Fruit fly (Drosophila melanogaster) whole organism, embryonic: ENCODE data around the gene CG14630.

ENCODE experiments used
- ATbp ChIP-seq: fragments of 200-800 bp; sonication (Bioruptor generic); optimal IDR thresholded peaks from 2 replicates; lab custom pipeline; 2017; ENCODE audit warnings: missing biosample characterization, mild to moderate bottlenecking, missing genetic modification characterization, missing genetic modification reagents
- Blimp-1 ChIP-seq: fragments of 200-800 bp; sonication (Bioruptor generic); optimal IDR thresholded peaks from 3 replicates; lab custom pipeline; 2018; ENCODE audit warnings: missing biosample characterization, missing genetic modification characterization, mild to moderate bottlenecking, moderate library complexity, missing genetic modification reagents
- CG10565 ChIP-seq: fragments of 200-800 bp; sonication (Bioruptor generic); optimal IDR thresholded peaks from 3 replicates; lab custom pipeline; 2016; ENCODE audit warnings: missing biosample characterization, mild to moderate bottlenecking, missing genetic modification characterization
- CG11696 ChIP-seq: fragments of 200-800 bp; sonication (Bioruptor generic); IDR thresholded peaks from 2 replicates; pipeline ENCODE4 v1.3.6; 2022; ENCODE audit warnings: missing biosample characterization, missing genetic modification characterization
- CG12155 ChIP-seq: fragments of 200-800 bp; sonication (Bioruptor generic); optimal IDR thresholded peaks from 3 replicates; lab custom pipeline; 2016; ENCODE audit warnings: missing biosample characterization, missing genetic modification characterization
- CG12391 ChIP-seq: fragments of 200-800 bp; sonication (Bioruptor generic); optimal IDR thresholded peaks from 3 replicates; lab custom pipeline; 2018; ENCODE audit warnings: missing biosample characterization, mild to moderate bottlenecking, missing genetic modification characterization, moderate library complexity
- CG12769 ChIP-seq: fragments of 200-800 bp; sonication (Bioruptor generic); optimal IDR thresholded peaks from 2 replicates; lab custom pipeline; 2019; ENCODE audit warnings: missing biosample characterization, mild to moderate bottlenecking, missing genetic modification characterization, moderate library complexity
- CG13123 ChIP-seq: fragments of 200-800 bp; sonication (Bioruptor generic); optimal IDR thresholded peaks from 2 replicates; lab custom pipeline; 2016; ENCODE audit warnings: missing biosample characterization, missing genetic modification characterization
- CG14667 ChIP-seq: fragments of 200-800 bp; sonication (Bioruptor generic); IDR thresholded peaks from 2 replicates; pipeline ENCODE4 v1.3.6; 2022; ENCODE audit warnings: missing biosample characterization, missing genetic modification characterization
- CG14860 ChIP-seq: fragments of 200-800 bp; sonication (Bioruptor generic); IDR thresholded peaks from 3 replicates; pipeline ENCODE4 v1.3.6; 2022; ENCODE audit warnings: missing biosample characterization, missing genetic modification characterization; ENCODE audit not compliant: partially characterized antibody
- CG15479 ChIP-seq: fragments of 200-800 bp; sonication (Bioruptor generic); optimal IDR thresholded peaks from 3 replicates; lab custom pipeline; 2019; ENCODE audit warnings: missing biosample characterization, mild to moderate bottlenecking, missing genetic modification characterization, moderate library complexity
- CG15696 ChIP-seq: fragments of 200-800 bp; sonication (Bioruptor generic); optimal IDR thresholded peaks from 2 replicates; lab custom pipeline; 2019; ENCODE audit warnings: missing biosample characterization, mild to moderate bottlenecking, missing genetic modification characterization, moderate library complexity
- CG1647 ChIP-seq: fragments of 200-800 bp; sonication (Bioruptor generic); optimal IDR thresholded peaks from 3 replicates; lab custom pipeline; 2016; ENCODE audit warnings: missing biosample characterization, missing genetic modification characterization
- CG17361 ChIP-seq: fragments of 200-800 bp; sonication (Bioruptor generic); IDR thresholded peaks from 3 replicates; pipeline ENCODE4 v1.3.6; 2022; ENCODE audit warnings: missing biosample characterization, missing genetic modification characterization
- CG18262 ChIP-seq: fragments of 200-800 bp; optimal IDR thresholded peaks from 3 replicates; lab custom pipeline; 2019; ENCODE audit warnings: missing biosample characterization, mild to moderate bottlenecking, missing genetic modification characterization, moderate library complexity
- CG18619 ChIP-seq: fragments of 200-800 bp; sonication (Bioruptor generic); optimal IDR thresholded peaks from 3 replicates; lab custom pipeline; 2017; ENCODE audit warnings: missing biosample characterization, mild to moderate bottlenecking, missing genetic modification characterization
- CG2116 ChIP-seq: fragments of 200-800 bp; sonication (Bioruptor generic); optimal IDR thresholded peaks from 3 replicates; lab custom pipeline; 2018; ENCODE audit warnings: missing biosample characterization, mild to moderate bottlenecking, missing genetic modification characterization
- CG2202 ChIP-seq: fragments of 200-800 bp; sonication (Bioruptor generic); optimal IDR thresholded peaks from 2 replicates; lab custom pipeline; 2018; ENCODE audit warnings: missing biosample characterization, mild to moderate bottlenecking, missing genetic modification characterization
- CG3407 ChIP-seq: fragments of 200-800 bp; sonication (Bioruptor generic); optimal IDR thresholded peaks from 2 replicates; lab custom pipeline; 2018; ENCODE audit warnings: missing biosample characterization, mild to moderate bottlenecking, missing genetic modification characterization
- CG4282 ChIP-seq: fragments of 200-800 bp; sonication (Bioruptor generic); optimal IDR thresholded peaks from 2 replicates; lab custom pipeline; 2016; ENCODE audit warnings: missing biosample characterization, missing genetic modification characterization
- CG5180 ChIP-seq: fragments of 200-800 bp; sonication (Bioruptor generic); optimal IDR thresholded peaks from 3 replicates; lab custom pipeline; 2017; ENCODE audit warnings: missing biosample characterization, missing genetic modification characterization, mild to moderate bottlenecking, moderate library complexity, missing genetic modification reagents
- CG6765 ChIP-seq: fragments of 200-800 bp; sonication (Bioruptor generic); optimal IDR thresholded peaks from 3 replicates; lab custom pipeline; 2017; ENCODE audit warnings: missing biosample characterization, mild to moderate bottlenecking, missing genetic modification characterization
- CG7556 ChIP-seq: fragments of 200-800 bp; sonication (Bioruptor generic); optimal IDR thresholded peaks from 2 replicates; lab custom pipeline; 2017; ENCODE audit warnings: missing biosample characterization, mild to moderate bottlenecking, missing genetic modification characterization
- CG7928 ChIP-seq: fragments of 200-800 bp; sonication (Bioruptor generic); optimal IDR thresholded peaks from 2 replicates; lab custom pipeline; 2017; ENCODE audit warnings: missing biosample characterization, mild to moderate bottlenecking, missing genetic modification characterization
- CG8765 ChIP-seq: fragments of 200-800 bp; sonication (Bioruptor generic); IDR thresholded peaks from 2 replicates; pipeline ENCODE4 v1.3.6; 2022; ENCODE audit warnings: missing biosample characterization, missing genetic modification characterization
- CG9876 ChIP-seq: fragments of 200-800 bp; sonication (Bioruptor generic); optimal IDR thresholded peaks from 2 replicates; lab custom pipeline; 2016; ENCODE audit warnings: missing biosample characterization, missing genetic modification characterization
- CHES-1-like ChIP-seq: fragments of 200-800 bp; sonication (Bioruptor generic); optimal IDR thresholded peaks from 2 replicates; lab custom pipeline; 2016; ENCODE audit warnings: missing biosample characterization, missing genetic modification characterization
- Camta ChIP-seq: fragments of 200-800 bp; sonication (Bioruptor generic); optimal IDR thresholded peaks from 2 replicates; lab custom pipeline; 2016; ENCODE audit warnings: missing biosample characterization, missing genetic modification characterization
- CkIIα-i1 ChIP-seq: fragments of 200-800 bp; sonication (Bioruptor generic); IDR thresholded peaks from 2 replicates; pipeline ENCODE4 v1.3.6; 2022; ENCODE audit warnings: missing biosample characterization, missing genetic modification characterization
- D19B ChIP-seq: fragments of 200-800 bp; sonication (Bioruptor generic); optimal IDR thresholded peaks from 2 replicates; lab custom pipeline; 2017; ENCODE audit warnings: missing biosample characterization, mild to moderate bottlenecking, missing genetic modification characterization
- H15 ChIP-seq: fragments of 200-800 bp; sonication (Bioruptor generic); IDR thresholded peaks from 3 replicates; pipeline ENCODE4 v1.3.6; 2022; ENCODE audit warnings: missing biosample characterization, missing genetic modification characterization
- Hmx ChIP-seq: fragments of 200-800 bp; sonication (Bioruptor generic); optimal IDR thresholded peaks from 2 replicates; lab custom pipeline; 2016; ENCODE audit warnings: missing biosample characterization, missing genetic modification characterization
- Meics ChIP-seq: fragments of 200-800 bp; sonication (Bioruptor generic); optimal IDR thresholded peaks from 2 replicates; lab custom pipeline; 2017; ENCODE audit warnings: missing biosample characterization, mild to moderate bottlenecking, missing genetic modification characterization
- Rfx ChIP-seq: fragments of 200-800 bp; sonication (Bioruptor generic); IDR thresholded peaks from 2 replicates; pipeline ENCODE4 v1.3.6; 2022; ENCODE audit warnings: missing biosample characterization, missing genetic modification characterization
- Rx ChIP-seq: fragments of 200-800 bp; sonication (Bioruptor generic); IDR thresholded peaks from 2 replicates; pipeline ENCODE4 v1.3.6; 2022; ENCODE audit warnings: missing biosample characterization, missing genetic modification characterization
- Six4 ChIP-seq: fragments of 200-800 bp; sonication (Bioruptor generic); optimal IDR thresholded peaks from 2 replicates; lab custom pipeline; 2016; ENCODE audit warnings: missing biosample characterization, missing genetic modification characterization
- Trl ChIP-seq, 3 experiments: fragments of >200 bp in 2 of 3; fragments of 200-800 bp in 1 of 3; sonication (Bioruptor generic) in 1 of 3; optimal IDR thresholded peaks; 2 replicates in 1 of 3; 3 replicates in 2 of 3; lab custom pipeline; 2016 to 2017; ENCODE audit warnings: missing biosample characterization in 1 of 3, missing genetic modification characterization in 1 of 3
- corto ChIP-seq: fragments of 200-800 bp; sonication (Bioruptor generic); optimal IDR thresholded peaks from 2 replicates; lab custom pipeline; 2016; ENCODE audit warnings: missing biosample characterization, mild to moderate bottlenecking, missing genetic modification characterization, moderate library complexity
- crp ChIP-seq, 2 experiments: fragments of 200-800 bp; sonication (Bioruptor generic); optimal IDR thresholded peaks; 2 replicates in 1 of 2; 3 replicates in 1 of 2; lab custom pipeline; 2017; ENCODE audit warnings: missing biosample characterization in 2 of 2, missing genetic modification characterization in 2 of 2, mild to moderate bottlenecking in 1 of 2, moderate library complexity in 1 of 2
- cwo ChIP-seq: fragments of 200-800 bp; sonication (Bioruptor generic); optimal IDR thresholded peaks from 3 replicates; lab custom pipeline; 2017; ENCODE audit warnings: missing biosample characterization, missing genetic modification characterization, mild to moderate bottlenecking, moderate library complexity, missing genetic modification reagents
- gsb ChIP-seq: fragments of 200-800 bp; sonication (Bioruptor generic); IDR thresholded peaks from 2 replicates; pipeline ENCODE4 v1.3.6; 2022; ENCODE audit warnings: missing biosample characterization, missing genetic modification characterization
- hth ChIP-seq: fragments of >200 bp; optimal IDR thresholded peaks from 2 replicates; lab custom pipeline; 2017; ENCODE audit warnings: inconsistent platforms
- jing ChIP-seq: fragments of 200-800 bp; sonication (Bioruptor generic); optimal IDR thresholded peaks from 2 replicates; lab custom pipeline; 2018; ENCODE audit warnings: missing biosample characterization, mild to moderate bottlenecking, missing genetic modification characterization
- jumu ChIP-seq: fragments of 200-800 bp; sonication (Bioruptor generic); optimal IDR thresholded peaks from 3 replicates; lab custom pipeline; 2016; ENCODE audit warnings: missing biosample characterization, missing genetic modification characterization
- nerfin-1 ChIP-seq: fragments of 200-800 bp; sonication (Bioruptor generic); optimal IDR thresholded peaks from 3 replicates; lab custom pipeline; 2019; ENCODE audit warnings: missing biosample characterization, mild to moderate bottlenecking, missing genetic modification characterization, moderate library complexity
- oc ChIP-seq: fragments of 200-800 bp; sonication (Bioruptor generic); optimal IDR thresholded peaks from 2 replicates; lab custom pipeline; 2018; ENCODE audit warnings: missing biosample characterization, mild to moderate bottlenecking, missing genetic modification characterization, moderate library complexity
- peb ChIP-seq: fragments of 200-800 bp; sonication (Bioruptor generic); IDR thresholded peaks from 2 replicates; pipeline ENCODE4 v1.3.6; 2022; ENCODE audit warnings: missing biosample characterization, missing genetic modification characterization
- slou ChIP-seq: fragments of 200-800 bp; sonication (Bioruptor generic); optimal IDR thresholded peaks from 3 replicates; lab custom pipeline; 2016; ENCODE audit warnings: missing biosample characterization, missing genetic modification characterization
- sob ChIP-seq: fragments of 200-800 bp; sonication (Bioruptor generic); IDR thresholded peaks from 2 replicates; pipeline ENCODE4 v1.3.6; 2022; ENCODE audit warnings: missing biosample characterization, missing genetic modification characterization
- sug ChIP-seq: fragments of 200-800 bp; optimal IDR thresholded peaks from 2 replicates; lab custom pipeline; 2019; ENCODE audit warnings: missing biosample characterization, mild to moderate bottlenecking, missing genetic modification characterization, moderate library complexity
- vnd ChIP-seq: fragments of 200-800 bp; sonication (Bioruptor generic); IDR thresholded peaks from 3 replicates; pipeline ENCODE4 v1.3.6; 2022; ENCODE audit warnings: missing biosample characterization, missing genetic modification characterization; ENCODE audit not compliant: partially characterized antibody

The CG14630 gene

dm6 chrX:1033066-1033465, 1.8 kb downstream of the CG14630 start (continued):
- TF ChIP-seq jing (GFP tag; lab: Kevin White, UChicago) = no peak
- no peak for TF ChIP-seq slou
- no peak for TF ChIP-seq CG17361 (GFP tag; lab: Robert Waterston, UW)
- TF ChIP-seq CG11696 = no peak
- TF ChIP-seq cwo (GFP tag; lab: Kevin White, UChicago) = no peak
- TF ChIP-seq CG14860 = peak; percentile 93
- TF ChIP-seq CG18619 (GFP tag; lab: Kevin White, UChicago) = no peak
- TF ChIP-seq CG6765 = no peak
- TF ChIP-seq sob = peak; percentile 44; the same call in 1 of the 2 replicates
- no peak for TF ChIP-seq CG13123 (GFP tag; lab: Kevin White, UChicago)
- TF ChIP-seq CG1647 (GFP tag; lab: Kevin White, UChicago) = no peak
- TF ChIP-seq CG10565 (GFP tag; lab: Kevin White, UChicago) = no peak
- no peak for TF ChIP-seq gsb (GFP tag; lab: Robert Waterston, UW)
- no peak for TF ChIP-seq CG5180 (GFP tag; lab: Kevin White, UChicago)
- peak; percentile 14 for TF ChIP-seq sug (tag; lab: Kevin White, UChicago)
- no peak for TF ChIP-seq Camta (GFP tag; lab: Kevin White, UChicago)
- no peak for TF ChIP-seq hth (lab: Kevin White, UChicago)
- no peak for TF ChIP-seq Trl (optimal IDR thresholded peaks at IDR 0.05; lab: Kevin White, UChicago)
- TF ChIP-seq Trl (GFP tag; optimal IDR thresholded peaks at IDR 0.05; lab: Kevin White, UChicago) = peak; percentile 8
- 0 out of 2 replicates have a peak, but pooled peaks have one; percentile 11 for TF ChIP-seq CG14667 (GFP tag; lab: Robert Waterston, UW)
- no peak for TF ChIP-seq CkIIα-i1 (GFP tag; lab: Robert Waterston, UW)
- TF ChIP-seq CG9876 (GFP tag; lab: Kevin White, UChicago) = no peak
- no peak for TF ChIP-seq CG15696 (tag; lab: Kevin White, UChicago)
- TF ChIP-seq jumu (GFP tag; lab: Kevin White, UChicago) = peak; percentile 7
- TF ChIP-seq vnd (GFP tag; lab: Robert Waterston, UW) = peak; percentile 97
- TF ChIP-seq CG7928 (GFP tag; lab: Kevin White, UChicago) = no peak
- TF ChIP-seq Rx (GFP tag; lab: Robert Waterston, UW) = no peak
- no peak for TF ChIP-seq corto (GFP tag; lab: Kevin White, UChicago)
- TF ChIP-seq CG7556 (GFP tag; lab: Kevin White, UChicago) = no peak
- TF ChIP-seq nerfin-1 (tag; lab: Kevin White, UChicago) = no peak
- TF ChIP-seq oc (tag; lab: Kevin White, UChicago) = no peak
- TF ChIP-seq CG12391 (tag; lab: Kevin White, UChicago) = peak; percentile 24
- no peak for TF ChIP-seq Blimp-1 (GFP tag; lab: Kevin White, UChicago)
- no peak for TF ChIP-seq CG18262
- TF ChIP-seq ATbp (GFP tag; lab: Kevin White, UChicago) = no peak
- no peak for TF ChIP-seq D19B
- no peak for TF ChIP-seq CHES-1-like
- no peak for TF ChIP-seq Meics (GFP tag; lab: Kevin White, UChicago)
- TF ChIP-seq CG2116 (GFP tag; lab: Kevin White, UChicago) = peak; percentile 76
- no peak for TF ChIP-seq CG8765 (GFP tag; lab: Robert Waterston, UW)
- TF ChIP-seq CG4282 = no peak
- TF ChIP-seq peb (GFP tag; lab: Robert Waterston, UW) = no peak
- no peak for TF ChIP-seq CG15479 (GFP tag; lab: Kevin White, UChicago)
- no peak for TF ChIP-seq Six4 (GFP tag; lab: Kevin White, UChicago)
- peak in 1 of 2 experiments; percentile 24 for TF ChIP-seq crp (GFP tag; optimal IDR thresholded peaks at IDR 0.05; lab: Kevin White, UChicago)
- peak; percentile 34; the same call in 1 of the 3 replicates for TF ChIP-seq H15 (GFP tag; lab: Robert Waterston, UW)
- no peak for TF ChIP-seq CG2202
- peak; percentile 75 for TF ChIP-seq Rfx (GFP tag; lab: Robert Waterston, UW)
- no peak for TF ChIP-seq CG12769 (tag; lab: Kevin White, UChicago)
- no peak for TF ChIP-seq CG3407 (GFP tag; lab: Kevin White, UChicago)
- TF ChIP-seq CG12155 (GFP tag; lab: Kevin White, UChicago) = peak; percentile 28
- TF ChIP-seq Hmx = no peak
